Worm (Caenorhabditis elegans) whole organism, L2 larva: ENCODE data around the gene ZK1248.20.

ENCODE experiments used
- alr-1 ChIP-seq: fragments of 150-350 bp; optimal IDR thresholded peaks from 2 replicates; lab custom pipeline; 2014; ENCODE audit warnings: missing biosample characterization, missing genetic modification characterization
- aly-2 ChIP-seq: fragments of 150-350 bp; optimal IDR thresholded peaks from 2 replicates; lab custom pipeline; 2014; ENCODE audit warnings: missing biosample characterization, missing genetic modification characterization
- ama-1 ChIP-seq: fragments of 150-350 bp; optimal IDR thresholded peaks from 2 replicates; lab custom pipeline; 2018; ENCODE audit warnings: inconsistent platforms
- ceh-82 ChIP-seq: fragments of 150-350 bp; optimal IDR thresholded peaks from 2 replicates; lab custom pipeline; 2014; ENCODE audit warnings: missing biosample characterization, missing genetic modification characterization
- elt-1 ChIP-seq: fragments of 150-350 bp; optimal IDR thresholded peaks from 2 replicates; lab custom pipeline; 2014; ENCODE audit warnings: missing biosample characterization, missing genetic modification characterization
- elt-3 ChIP-seq: sonication (generic microtip); optimal IDR thresholded peaks from 2 replicates; lab custom pipeline; 2017; ENCODE audit warnings: missing biosample characterization, missing genetic modification characterization
- lin-39 ChIP-seq: fragments of 150-350 bp; optimal IDR thresholded peaks from 2 replicates; lab custom pipeline; 2014; ENCODE audit warnings: missing biosample characterization, missing genetic modification reagents, missing genetic modification characterization
- lsy-2 ChIP-seq, 2 experiments: fragments of 150-350 bp in 1 of 2; sonication (generic microtip) in 1 of 2; optimal IDR thresholded peaks; 2 replicates each; lab custom pipeline; 2014 to 2017; ENCODE audit warnings: missing biosample characterization in 2 of 2, missing genetic modification characterization in 2 of 2
- mab-5 ChIP-seq: fragments of 150-350 bp; optimal IDR thresholded peaks from 2 replicates; lab custom pipeline; 2014; ENCODE audit warnings: missing biosample characterization, missing genetic modification characterization
- nhr-12 ChIP-seq: fragments of 150-350 bp; optimal IDR thresholded peaks from 2 replicates; lab custom pipeline; 2014; ENCODE audit warnings: missing biosample characterization, missing genetic modification characterization
- nhr-25 ChIP-seq: fragments of 150-350 bp; sonication (generic microtip); optimal IDR thresholded peaks from 3 replicates; lab custom pipeline; 2014; ENCODE audit warnings: missing biosample characterization, missing genetic modification characterization
- skn-1 ChIP-seq: sonication (generic microtip); optimal IDR thresholded peaks from 2 replicates; lab custom pipeline; 2017; ENCODE audit warnings: missing biosample characterization, missing genetic modification characterization
- zag-1 ChIP-seq: fragments of 150-350 bp; optimal IDR thresholded peaks from 2 replicates; lab custom pipeline; 2014; ENCODE audit warnings: missing biosample characterization, missing genetic modification characterization

- TF ChIP-seq elt-3 (tag; lab: Kevin White, UChicago) (no peak), mab-5 (tag; lab: Kevin White, UChicago) (no peak), nhr-25 (tag; lab: Kevin White, UChicago) (no peak), lin-39 (tag; lab: Kevin White, UChicago) (no peak), aly-2 (tag; lab: Kevin White, UChicago) (no peak), skn-1 (tag; lab: Kevin White, UChicago) (no peak), ama-1 (no peak), alr-1 (tag; lab: Kevin White, UChicago) (no peak), elt-1 (tag; lab: Kevin White, UChicago) (no peak), ceh-82 (tag; lab: Kevin White, UChicago) (no peak), nhr-12 (tag; lab: Kevin White, UChicago) (no peak), zag-1 (tag; lab: Kevin White, UChicago) (no peak), lsy-2 (tag; optimal IDR thresholded peaks at IDR 0.05; lab: Kevin White, UChicago) (no peak)
These were observed 37.7 kb downstream of the ZK1248.20 start, which contains the start of gene H41C03.1 for ce11 chrII:5854122-5854521.
